Worm (Caenorhabditis elegans) whole organism, early embryonic: ENCODE results near the gene nspc-17.

Source experiments
- ama-1 ChIP-seq: fragments of 150-350 bp; optimal IDR thresholded peaks from 2 replicates; lab custom pipeline; 2014
- flt-1 ChIP-seq: fragments of 200-800 bp; sonication (Bioruptor generic); IDR thresholded peaks from 2 replicates; pipeline ENCODE4 v1.3.6; 2022; ENCODE audit warnings: missing genetic modification characterization, missing compliant biosample characterization

DNA sequence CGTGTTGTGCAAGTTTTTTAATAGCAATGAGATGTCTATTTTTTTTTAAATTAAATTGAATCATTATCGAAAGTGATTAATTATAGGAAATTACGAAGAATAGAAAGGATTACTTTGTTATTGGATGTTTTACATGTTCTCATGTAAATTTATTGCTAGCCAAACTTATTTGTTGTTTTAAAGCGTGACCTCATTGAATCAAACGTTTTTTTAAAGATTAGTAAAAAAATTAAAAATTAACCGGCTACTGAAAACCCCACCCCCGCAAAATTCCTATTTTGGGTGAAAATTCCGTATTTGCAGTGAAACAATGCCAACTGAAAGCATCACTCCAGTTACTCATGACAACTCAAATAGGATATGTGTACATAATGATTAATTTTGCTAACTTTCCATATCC lies 40.2 kb downstream of the nspc-17 start, which contains the start of gene M163.8:
- TF ChIP-seq flt-1 (GFP tag; lab: Robert Waterston, UW) (no peak), ama-1 (lab: Kevin White, UChicago) (no peak)
